3 fruit fly cellular contexts compared by ENCODE assay signal in genomic region chr3R:15919367-15920228, dm6.
A peak's percentile ranks its signal among the peaks of the same experiment; 100 is the strongest.
TF ChIP-seq lines count a peak whose summit lies in the region.

No protein-coding gene starts in this region.

TF ChIP-seq in whole organism, embryonic, 481 proteins besides CTCF, POLR2A, EP300 and RAD21 (continued from another document and continues in another):
- TF ChIP-seq CG9876 (GFP tag; optimal IDR thresholded peaks at IDR 0.05; lab: Kevin White, UChicago) (no peak), kni (GFP tag; optimal IDR thresholded peaks at IDR 0.05; lab: Kevin White, UChicago) (peak; percentile 98), gfzf (GFP tag; optimal IDR thresholded peaks at IDR 0.05; lab: Kevin White, UChicago) (no peak), pan (optimal IDR thresholded peaks at IDR 0.05; lab: Kevin White, UChicago) (no peak), pan (GFP tag; optimal IDR thresholded peaks at IDR 0.05 in 1 of 2, IDR thresholded peaks at IDR 0.05 in 1 of 2) (peak in 1 of 2 experiments; percentile 23), CG10565 (GFP tag; optimal IDR thresholded peaks at IDR 0.05; lab: Kevin White, UChicago) (no peak), CG6683 (GFP tag; optimal IDR thresholded peaks at IDR 0.05; lab: Kevin White, UChicago) (no peak), CG15269 (tag; optimal IDR thresholded peaks at IDR 0.05; lab: Kevin White, UChicago) (no peak), twi (tag; optimal IDR thresholded peaks at IDR 0.05; lab: Kevin White, UChicago) (peak; percentile 87), HLHmδ (GFP tag; optimal IDR thresholded peaks at IDR 0.05; lab: Kevin White, UChicago) (no peak), CG11093 (GFP tag; IDR thresholded peaks at IDR 0.05; lab: Robert Waterston, UW) (0 out of 3 replicates have a peak, but pooled peaks have one; percentile 40), jing (GFP tag; optimal IDR thresholded peaks at IDR 0.05; lab: Kevin White, UChicago) (peak; percentile 13), CG9727 (GFP tag; optimal IDR thresholded peaks at IDR 0.05; lab: Kevin White, UChicago) (no peak), CG5180 (GFP tag; optimal IDR thresholded peaks at IDR 0.05; lab: Kevin White, UChicago) (peak; percentile 43), C15 (GFP tag; IDR thresholded peaks at IDR 0.05; lab: Robert Waterston, UW) (no peak), lbe (GFP tag; optimal IDR thresholded peaks at IDR 0.05; lab: Kevin White, UChicago) (peak; percentile 86), ken (GFP tag; IDR thresholded peaks at IDR 0.05; lab: Robert Waterston, UW) (0 out of 3 replicates have a peak, but pooled peaks have one; percentile 30), CG8281 (tag; optimal IDR thresholded peaks at IDR 0.05; lab: Kevin White, UChicago) (no peak), NC2β (GFP tag; optimal IDR thresholded peaks at IDR 0.05; lab: Kevin White, UChicago) (peak; percentile 15), CG8478 (optimal IDR thresholded peaks at IDR 0.05; lab: Kevin White, UChicago) (no peak), CG9932 (GFP tag; IDR thresholded peaks at IDR 0.05; lab: Robert Waterston, UW) (0 out of 2 replicates have a peak, but pooled peaks have one; percentile 4), CG6654 (GFP tag; optimal IDR thresholded peaks at IDR 0.05; lab: Kevin White, UChicago) (no peak), Hsf (GFP tag; optimal IDR thresholded peaks at IDR 0.05; lab: Kevin White, UChicago) (no peak), pzg (GFP tag; optimal IDR thresholded peaks at IDR 0.05; lab: Kevin White, UChicago) (no peak), CG11085 (GFP tag; IDR thresholded peaks at IDR 0.05; lab: Robert Waterston, UW) (no peak), chinmo (GFP tag; IDR thresholded peaks at IDR 0.05; lab: Robert Waterston, UW; ENCODE audit: partially characterized antibody) (0 out of 4 replicates have a peak, but pooled peaks have one; percentile 49), CG12769 (tag; optimal IDR thresholded peaks at IDR 0.05; lab: Kevin White, UChicago) (peak; percentile 86), ftz-f1 (GFP tag; optimal IDR thresholded peaks at IDR 0.05; lab: Kevin White, UChicago) (no peak), cad (GFP tag; optimal IDR thresholded peaks at IDR 0.05; lab: Kevin White, UChicago) (no peak), CG32532 (GFP tag; IDR thresholded peaks at IDR 0.05; lab: Robert Waterston, UW) (peak; percentile 27; the same call in 1 of the 2 replicates), Mad (GFP tag; optimal IDR thresholded peaks at IDR 0.05; lab: Kevin White, UChicago) (no peak), cg (GFP tag; optimal IDR thresholded peaks at IDR 0.05; lab: Kevin White, UChicago) (peak; percentile 68), dmrt11E (tag; optimal IDR thresholded peaks at IDR 0.05; lab: Kevin White, UChicago) (peak; percentile 68), dysf (GFP tag; IDR thresholded peaks at IDR 0.05; lab: Robert Waterston, UW) (no peak), dm (GFP tag; optimal IDR thresholded peaks at IDR 0.05; lab: Kevin White, UChicago) (no peak), HLH3B (GFP tag; IDR thresholded peaks at IDR 0.05; lab: Robert Waterston, UW) (no peak), sd (tag; optimal IDR thresholded peaks at IDR 0.05; lab: Kevin White, UChicago) (peak; percentile 98), CG7372 (GFP tag; IDR thresholded peaks at IDR 0.05; lab: Robert Waterston, UW) (no peak), gce (GFP tag; IDR thresholded peaks at IDR 0.05; lab: Robert Waterston, UW) (no peak), crc (GFP tag; optimal IDR thresholded peaks at IDR 0.05; lab: Kevin White, UChicago) (no peak), HHEX (GFP tag; optimal IDR thresholded peaks at IDR 0.05; lab: Kevin White, UChicago) (no peak), odd (GFP tag; optimal IDR thresholded peaks at IDR 0.05; lab: Kevin White, UChicago) (no peak), CG8359 (GFP tag; optimal IDR thresholded peaks at IDR 0.05; lab: Kevin White, UChicago; ENCODE audit: borderline replicate concordance) (no peak), CG6254 (GFP tag; optimal IDR thresholded peaks at IDR 0.05; lab: Kevin White, UChicago) (no peak)

TF ChIP-seq in whole organism, prepupa, 60 proteins besides CTCF, POLR2A, EP300 and RAD21 (continued from another document):
- TF ChIP-seq dsx (GFP tag; optimal IDR thresholded peaks at IDR 0.05; lab: Kevin White, UChicago; ENCODE audit: poor library complexity, severe bottlenecking) (peak; percentile 94), Ets21C (GFP tag; optimal IDR thresholded peaks at IDR 0.05; lab: Kevin White, UChicago) (peak; percentile 93), CG10631 (GFP tag; optimal IDR thresholded peaks at IDR 0.05; lab: Kevin White, UChicago) (peak; percentile 96), Eip93F (GFP tag; optimal IDR thresholded peaks at IDR 0.05; lab: Kevin White, UChicago) (peak; percentile 92), vri (GFP tag; optimal IDR thresholded peaks at IDR 0.05; lab: Kevin White, UChicago) (peak; percentile 87), CG16779 (tag; optimal IDR thresholded peaks at IDR 0.05; lab: Kevin White, UChicago) (peak; percentile 91), CG34406 (GFP tag; optimal IDR thresholded peaks at IDR 0.05; lab: Kevin White, UChicago) (peak; percentile 95), topi (GFP tag; optimal IDR thresholded peaks at IDR 0.05; lab: Kevin White, UChicago) (peak; percentile 97), salr (GFP tag; optimal IDR thresholded peaks at IDR 0.05; lab: Kevin White, UChicago) (peak; percentile 94 to 95), Hr4 (GFP tag; optimal IDR thresholded peaks at IDR 0.05; lab: Kevin White, UChicago) (peak; percentile 93), CG8319 (GFP tag; optimal IDR thresholded peaks at IDR 0.05; lab: Kevin White, UChicago) (peak; percentile 94), Blimp-1 (GFP tag; optimal IDR thresholded peaks at IDR 0.05; lab: Kevin White, UChicago) (peak; percentile 75), spab (GFP tag; optimal IDR thresholded peaks at IDR 0.05; lab: Kevin White, UChicago) (peak; percentile 93), Eip75B (GFP tag; optimal IDR thresholded peaks at IDR 0.05; lab: Kevin White, UChicago) (peak; percentile 98), OdsH (GFP tag; optimal IDR thresholded peaks at IDR 0.05; lab: Kevin White, UChicago) (peak; percentile 97), Met (GFP tag; optimal IDR thresholded peaks at IDR 0.05; lab: Kevin White, UChicago) (peak; percentile 98), fkh (GFP tag; optimal IDR thresholded peaks at IDR 0.05; lab: Kevin White, UChicago) (no peak), Gug (GFP tag; IDR thresholded peaks at IDR 0.05; lab: Robert Waterston, UW) (peak; percentile 90), CG8119 (GFP tag; IDR thresholded peaks at IDR 0.05; lab: Robert Waterston, UW) (peak; percentile 94), Hr39 (GFP tag; optimal IDR thresholded peaks at IDR 0.05; lab: Kevin White, UChicago) (peak; percentile 98), CG4318 (GFP tag; optimal IDR thresholded peaks at IDR 0.05; lab: Kevin White, UChicago) (peak; percentile 88), Ets96B (tag; optimal IDR thresholded peaks at IDR 0.05; lab: Kevin White, UChicago) (peak; percentile 96), CG6276 (GFP tag; optimal IDR thresholded peaks at IDR 0.05; lab: Kevin White, UChicago) (peak; percentile 89), Lpt (GFP tag; optimal IDR thresholded peaks at IDR 0.05; lab: Kevin White, UChicago) (peak; percentile 86), fd85E (GFP tag; optimal IDR thresholded peaks at IDR 0.05; lab: Kevin White, UChicago) (peak; percentile 90), CG9139 (GFP tag; optimal IDR thresholded peaks at IDR 0.05; lab: Kevin White, UChicago) (peak; percentile 76), CG6163 (GFP tag; IDR thresholded peaks at IDR 0.05; lab: Robert Waterston, UW) (peak; percentile 98), CG10669 (GFP tag; optimal IDR thresholded peaks at IDR 0.05; lab: Kevin White, UChicago) (peak; percentile 96), CG6854 (GFP tag; optimal IDR thresholded peaks at IDR 0.05; lab: Kevin White, UChicago) (peak; percentile 90), Sox102F (GFP tag; optimal IDR thresholded peaks at IDR 0.05; lab: Kevin White, UChicago) (peak; percentile 95), Sox15 (GFP tag; optimal IDR thresholded peaks at IDR 0.05; lab: Kevin White, UChicago) (peak; percentile 95), achi (GFP tag; optimal IDR thresholded peaks at IDR 0.05; lab: Kevin White, UChicago) (peak; percentile 96), Eip78C (GFP tag; lab: Kevin White, UChicago) (peak; percentile 99), net (GFP tag; optimal IDR thresholded peaks at IDR 0.05; lab: Kevin White, UChicago) (peak; percentile 96), cyc (GFP tag; optimal IDR thresholded peaks at IDR 0.05; lab: Kevin White, UChicago) (peak; percentile 97), acj6 (GFP tag; optimal IDR thresholded peaks at IDR 0.05; lab: Kevin White, UChicago) (peak; percentile 97), lz (GFP tag; optimal IDR thresholded peaks at IDR 0.05; lab: Kevin White, UChicago) (peak; percentile 96)

TF ChIP-seq in whole organism, wandering third instar larva, 38 proteins besides CTCF, POLR2A, EP300 and RAD21 (continued from another document):
- TF ChIP-seq Hnf4 (GFP tag; optimal IDR thresholded peaks at IDR 0.05; lab: Kevin White, UChicago) (no peak), lola (GFP tag; optimal IDR thresholded peaks at IDR 0.05; lab: Kevin White, UChicago) (no peak), rgr (GFP tag; optimal IDR thresholded peaks at IDR 0.05; lab: Kevin White, UChicago) (peak; percentile 92), Mio (GFP tag; optimal IDR thresholded peaks at IDR 0.05; lab: Kevin White, UChicago) (peak; percentile 57), OdsH (GFP tag; optimal IDR thresholded peaks at IDR 0.05; lab: Kevin White, UChicago) (peak; percentile 93), Jra (GFP tag; optimal IDR thresholded peaks at IDR 0.05; lab: Kevin White, UChicago) (no peak), jim (GFP tag; optimal IDR thresholded peaks at IDR 0.05; lab: Kevin White, UChicago) (no peak), Dif (GFP tag; optimal IDR thresholded peaks at IDR 0.05; lab: Kevin White, UChicago; ENCODE audit: partially characterized antibody) (peak; percentile 71), sv (GFP tag; optimal IDR thresholded peaks at IDR 0.05; lab: Kevin White, UChicago) (no peak)
